Worm (Caenorhabditis elegans): Measurements from ENCODE around the gene C35B1.3.

ce11 chrIV:4047628-4048027 lies 33.3 kb upstream of the C35B1.3 start:
- TF ChIP-seq him-1 (tag; optimal IDR thresholded peaks at IDR 0.05) (no peak), W03F9.2 (tag; optimal IDR thresholded peaks at IDR 0.05) (no peak), dao-5 (tag; optimal IDR thresholded peaks at IDR 0.05) (no peak)

Data from whole organism, L4/young adult.